Worm (Caenorhabditis elegans): Measurements from ENCODE around the gene cyp-34A1.

DNA sequence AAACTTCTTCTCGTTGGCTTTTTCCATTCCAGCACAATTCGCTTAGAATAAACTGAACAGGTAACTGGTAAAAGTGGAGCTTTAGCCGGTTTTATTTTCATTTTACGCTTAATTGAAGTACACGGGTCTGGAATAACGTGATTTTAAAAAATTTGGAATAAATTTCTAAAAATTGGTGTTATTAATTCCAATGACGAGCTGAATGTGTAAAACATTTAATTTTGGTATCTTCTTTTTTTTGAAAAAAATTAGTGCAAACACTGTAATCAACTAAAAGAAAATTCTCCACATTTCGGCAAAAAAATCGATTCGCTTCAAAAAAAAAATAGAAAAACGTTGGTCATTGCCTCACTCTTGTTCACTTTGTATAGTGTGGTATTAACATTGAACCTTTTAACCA lies 15.5 kb downstream of the cyp-34A1 start, which contains the start of gene T10H4.4:
- TF ChIP-seq hlh-1 (tag; optimal IDR thresholded peaks at IDR 0.05) (no peak), elt-1 (tag; optimal IDR thresholded peaks at IDR 0.05; ENCODE audit: borderline replicate concordance, insufficient read depth) (no peak), snpc-4 (tag; optimal IDR thresholded peaks at IDR 0.05) (no peak), cnd-1 (tag; optimal IDR thresholded peaks at IDR 0.05) (no peak), unc-39 (tag; optimal IDR thresholded peaks at IDR 0.05) (no peak), ces-1 (GFP tag; optimal IDR thresholded peaks at IDR 0.05) (no peak), pha-4 (tag; optimal IDR thresholded peaks at IDR 0.05) (no peak), nhr-28 (tag; optimal IDR thresholded peaks at IDR 0.05) (no peak)
